Worm (Caenorhabditis elegans): ENCODE data around the gene perm-1.
A peak's percentile ranks its signal among the peaks of the same experiment; 100 is the strongest.

The perm-1 gene

DNA sequence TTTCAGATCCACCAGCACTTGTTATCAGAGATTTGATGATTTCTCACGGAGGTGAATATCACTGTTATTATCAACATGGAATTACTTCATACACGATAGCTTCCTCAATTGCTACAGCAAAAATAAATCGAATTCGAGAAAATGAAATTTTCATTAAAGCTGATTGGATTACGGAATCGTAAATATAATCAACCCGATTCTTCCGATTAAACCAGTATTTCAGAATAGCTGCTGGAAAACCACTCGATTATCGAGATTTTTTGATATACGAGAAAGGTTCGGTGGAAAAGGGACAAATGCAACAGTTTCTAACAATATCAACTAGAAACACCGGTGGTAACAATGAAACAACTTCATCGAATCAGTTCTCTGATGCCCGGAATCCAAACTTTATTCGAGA, 21.4 kb downstream of the perm-1 start:
- TF ChIP-seq nhr-237 (tag; optimal IDR thresholded peaks at IDR 0.05), result no peak
- no peak for TF ChIP-seq C34F6.9 (tag; optimal IDR thresholded peaks at IDR 0.05)

DNA sequence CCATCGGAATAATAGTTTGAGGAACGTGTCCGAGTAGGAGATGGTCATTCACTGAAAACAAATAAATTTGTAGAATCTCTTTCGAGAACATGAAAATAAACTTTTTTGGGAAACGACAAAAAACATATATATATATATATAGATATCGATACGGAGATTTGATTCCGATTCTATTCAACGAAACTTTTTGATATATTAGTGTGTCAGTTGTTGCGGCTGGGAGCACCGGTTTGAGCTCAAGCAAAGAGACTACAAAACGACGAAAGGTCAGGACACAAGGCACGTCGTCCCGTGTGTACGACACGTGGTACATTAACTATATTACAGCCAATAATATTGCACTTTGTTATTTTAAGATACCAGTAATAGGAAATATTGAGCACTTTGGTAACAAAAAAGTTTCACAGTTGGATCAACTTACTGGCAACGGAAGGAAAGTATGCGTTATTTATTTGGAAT, 27.0 kb downstream of the perm-1 start, which contains the start of gene best-23:
Gene best-23, minus strand, starts transcription at position 51 of the 459 bp plus-strand sequence.
- TF ChIP-seq sma-9 (GFP tag; optimal IDR thresholded peaks at IDR 0.05), result peak; percentile 29
- no peak for TF ChIP-seq sma-9 (tag; optimal IDR thresholded peaks at IDR 0.05)
- no peak for TF ChIP-seq nhr-129 (tag; optimal IDR thresholded peaks at IDR 0.05)
- TF ChIP-seq lsy-2 (tag; optimal IDR thresholded peaks at IDR 0.05), result peak in 1 of 2 experiments; percentile 28
- TF ChIP-seq sem-4 (tag; optimal IDR thresholded peaks at IDR 0.05), result peak; percentile 3
- TF ChIP-seq C34F6.9 (tag; optimal IDR thresholded peaks at IDR 0.05), result peak; percentile 28
- no peak for TF ChIP-seq skn-1 (tag; optimal IDR thresholded peaks at IDR 0.05)

DNA sequence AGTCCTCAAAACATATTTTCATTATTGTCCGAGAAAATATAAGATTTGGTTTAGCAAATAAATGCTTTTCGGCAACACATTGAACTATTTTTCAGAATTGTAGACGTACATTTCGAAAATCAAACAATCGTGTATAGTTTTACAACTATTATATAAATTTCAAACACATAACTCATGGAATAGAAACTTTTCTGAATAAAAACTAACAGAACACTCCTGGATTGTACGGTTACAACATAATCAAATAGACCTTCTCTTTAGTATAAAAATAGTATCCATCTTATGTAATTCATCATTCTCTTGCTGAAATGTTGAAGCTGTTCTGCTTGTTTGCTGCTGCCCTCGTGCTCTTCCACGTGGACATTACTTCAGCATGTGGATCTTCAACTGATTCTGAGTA, 30.4 kb downstream of the perm-1 start, which contains the start of gene ZK675.4:
Gene ZK675.4, plus strand, starts transcription at position 301 of the 400 bp plus-strand sequence.
- TF ChIP-seq nhr-6 (tag; optimal IDR thresholded peaks at IDR 0.05) (no peak), crh-2 (tag; optimal IDR thresholded peaks at IDR 0.05) (no peak), sem-4 (tag; optimal IDR thresholded peaks at IDR 0.05) (no peak), fos-1 (tag; optimal IDR thresholded peaks at IDR 0.05) (no peak), unc-39 (tag; optimal IDR thresholded peaks at IDR 0.05) (no peak), mbf-1 (tag; optimal IDR thresholded peaks at IDR 0.05) (no peak), elt-3 (tag; optimal IDR thresholded peaks at IDR 0.05) (no peak), aly-2 (tag; optimal IDR thresholded peaks at IDR 0.05) (no peak), alr-1 (tag; optimal IDR thresholded peaks at IDR 0.05) (no peak), unc-55 (GFP tag; optimal IDR thresholded peaks at IDR 0.05) (no peak), nhr-23 (tag; optimal IDR thresholded peaks at IDR 0.05) (no peak), ama-1 (optimal IDR thresholded peaks at IDR 0.05) (no peak), nhr-129 (tag; optimal IDR thresholded peaks at IDR 0.05) (no peak), ZK546.5 (tag; optimal IDR thresholded peaks at IDR 0.05) (no peak), dmd-4 (tag; optimal IDR thresholded peaks at IDR 0.05) (no peak), snpc-4 (tag; optimal IDR thresholded peaks at IDR 0.05) (no peak), nhr-10 (tag; optimal IDR thresholded peaks at IDR 0.05) (no peak), sma-9 (GFP tag; optimal IDR thresholded peaks at IDR 0.05) (no peak), sma-9 (tag; optimal IDR thresholded peaks at IDR 0.05) (no peak)

ce11 chrII:7920178-7920577, 39.6 kb downstream of the perm-1 start:
- TF ChIP-seq lin-39 (tag; optimal IDR thresholded peaks at IDR 0.05) (no peak), unc-55 (GFP tag; optimal IDR thresholded peaks at IDR 0.05) (peak; percentile 25), skn-1 (tag; optimal IDR thresholded peaks at IDR 0.05) (no peak), C34F6.9 (tag; optimal IDR thresholded peaks at IDR 0.05) (peak; percentile 24)

- TF ChIP-seq elt-3 (tag; optimal IDR thresholded peaks at IDR 0.05) (no peak), nhr-23 (tag; optimal IDR thresholded peaks at IDR 0.05) (no peak), snpc-4 (tag; optimal IDR thresholded peaks at IDR 0.05) (no peak), crh-2 (tag; optimal IDR thresholded peaks at IDR 0.05) (peak; percentile 1), sma-9 (GFP tag; optimal IDR thresholded peaks at IDR 0.05) (peak; percentile 4), sma-9 (tag; optimal IDR thresholded peaks at IDR 0.05) (no peak), lin-39 (tag; optimal IDR thresholded peaks at IDR 0.05) (no peak), unc-39 (tag; optimal IDR thresholded peaks at IDR 0.05) (no peak), aly-2 (tag; optimal IDR thresholded peaks at IDR 0.05) (no peak), gmeb-1 (tag; optimal IDR thresholded peaks at IDR 0.05) (no peak), nhr-129 (tag; optimal IDR thresholded peaks at IDR 0.05) (peak; percentile 21)
Observed at ce11 chrII:7921155-7921554, 40.5 kb downstream of the perm-1 start.

ce11 chrII:7928600-7928999, 48.0 kb downstream of the perm-1 start, which contains the start of gene spv-1:
spv-1 (minus strand) TSS chrII:7928700.
- TF ChIP-seq nhr-6 (tag; optimal IDR thresholded peaks at IDR 0.05), result no peak
- TF ChIP-seq mbf-1 (tag; optimal IDR thresholded peaks at IDR 0.05), result no peak
- TF ChIP-seq nhr-21 (tag; optimal IDR thresholded peaks at IDR 0.05), result no peak
- TF ChIP-seq F13H6.1 (tag; optimal IDR thresholded peaks at IDR 0.05), result no peak
- no peak for TF ChIP-seq blmp-1 (tag; optimal IDR thresholded peaks at IDR 0.05; ENCODE audit: insufficient read depth)
- no peak for TF ChIP-seq R02D3.7 (tag; optimal IDR thresholded peaks at IDR 0.05)
- TF ChIP-seq ZK546.5 (tag; optimal IDR thresholded peaks at IDR 0.05), result no peak

ce11 chrII:7930671-7931070, 50.1 kb downstream of the perm-1 start:
- no peak for TF ChIP-seq ama-1 (optimal IDR thresholded peaks at IDR 0.05)
- TF ChIP-seq ceh-16 (tag; optimal IDR thresholded peaks at IDR 0.05), result peak; percentile 69
